Worm (Caenorhabditis elegans): Measurements from ENCODE around the gene dpf-4.
A peak's percentile ranks its signal among the peaks of the same experiment; 100 is the strongest.

dpf-4 gene

ce11 chrIII:5839147-5839546 lies 20.0 kb upstream of the dpf-4 start:
- TF ChIP-seq nhr-76 (tag; optimal IDR thresholded peaks at IDR 0.05): no peak
- TF ChIP-seq ceh-8 (GFP tag; optimal IDR thresholded peaks at IDR 0.05): no peak
- no peak for TF ChIP-seq nhr-84 (tag; optimal IDR thresholded peaks at IDR 0.05)
- TF ChIP-seq lin-15B (tag; optimal IDR thresholded peaks at IDR 0.05): no peak
- TF ChIP-seq efl-1 (optimal IDR thresholded peaks at IDR 0.05): no peak
- TF ChIP-seq efl-1 (GFP tag; optimal IDR thresholded peaks at IDR 0.05 in 1 of 2): no peak
- no peak for TF ChIP-seq ceh-82 (tag; optimal IDR thresholded peaks at IDR 0.05)
- TF ChIP-seq aly-2 (tag; optimal IDR thresholded peaks at IDR 0.05): no peak
- TF ChIP-seq swsn-7 (tag; optimal IDR thresholded peaks at IDR 0.05): no peak
- no peak for TF ChIP-seq fos-1 (tag; optimal IDR thresholded peaks at IDR 0.05)
- no peak for TF ChIP-seq C04F5.9 (tag; optimal IDR thresholded peaks at IDR 0.05)
- TF ChIP-seq alr-1 (tag; optimal IDR thresholded peaks at IDR 0.05; ENCODE audit: borderline replicate concordance): no peak
- TF ChIP-seq unc-86 (tag; optimal IDR thresholded peaks at IDR 0.05): no peak
- no peak for TF ChIP-seq unc-98 (GFP tag; IDR thresholded peaks at IDR 0.05)
- peak; percentile 35 for TF ChIP-seq nhr-20 (tag; optimal IDR thresholded peaks at IDR 0.05)
- no peak for TF ChIP-seq grh-1 (GFP tag; IDR thresholded peaks at IDR 0.05)
- no peak for TF ChIP-seq sptf-1 (tag; optimal IDR thresholded peaks at IDR 0.05)
- no peak for TF ChIP-seq nhr-237 (tag; optimal IDR thresholded peaks at IDR 0.05)
- no peak for TF ChIP-seq sox-4 (tag; optimal IDR thresholded peaks at IDR 0.05)
- TF ChIP-seq elt-2 (tag; optimal IDR thresholded peaks at IDR 0.05): peak; percentile 75
- TF ChIP-seq fkh-4 (tag; optimal IDR thresholded peaks at IDR 0.05; ENCODE audit: borderline replicate concordance): no peak
- no peak for TF ChIP-seq nhr-77 (tag; optimal IDR thresholded peaks at IDR 0.05)
- TF ChIP-seq Y116A8C.19 (tag; optimal IDR thresholded peaks at IDR 0.05; ENCODE audit: borderline replicate concordance): no peak
- TF ChIP-seq tlp-1 (tag; optimal IDR thresholded peaks at IDR 0.05): no peak
- no peak for TF ChIP-seq sup-37 (GFP tag; optimal IDR thresholded peaks at IDR 0.05)
- peak; percentile 53 for TF ChIP-seq nhr-90 (tag; optimal IDR thresholded peaks at IDR 0.05; ENCODE audit: poor library complexity)
- no peak for TF ChIP-seq ztf-4 (tag; optimal IDR thresholded peaks at IDR 0.05)
- no peak for TF ChIP-seq ceh-63 (GFP tag; optimal IDR thresholded peaks at IDR 0.05)
- TF ChIP-seq lsy-2 (tag; optimal IDR thresholded peaks at IDR 0.05): peak; percentile 21 to 49
- no peak for TF ChIP-seq unc-62 (GFP tag; optimal IDR thresholded peaks at IDR 0.05)
- no peak for TF ChIP-seq aha-1 (tag; optimal IDR thresholded peaks at IDR 0.05)
- no peak for TF ChIP-seq ceh-90 (tag; optimal IDR thresholded peaks at IDR 0.05)
- TF ChIP-seq pag-3 (tag; optimal IDR thresholded peaks at IDR 0.05; ENCODE audit: borderline replicate concordance, insufficient read depth): no peak
- TF ChIP-seq lin-39 (tag; optimal IDR thresholded peaks at IDR 0.05): no peak
- no peak for TF ChIP-seq xbp-1 (tag; optimal IDR thresholded peaks at IDR 0.05)
- peak in 1 of 2 experiments; percentile 41 for TF ChIP-seq lin-35 (GFP tag; optimal IDR thresholded peaks at IDR 0.05)
- TF ChIP-seq lin-13 (GFP tag; optimal IDR thresholded peaks at IDR 0.05): no peak
- no peak for TF ChIP-seq ces-1 (GFP tag; optimal IDR thresholded peaks at IDR 0.05)
- TF ChIP-seq hlh-4 (tag; optimal IDR thresholded peaks at IDR 0.05): no peak
- no peak for TF ChIP-seq hlh-17 (GFP tag; optimal IDR thresholded peaks at IDR 0.05; ENCODE audit: borderline replicate concordance)
- TF ChIP-seq nhr-47 (tag; optimal IDR thresholded peaks at IDR 0.05): no peak
- TF ChIP-seq lir-3 (tag; optimal IDR thresholded peaks at IDR 0.05; ENCODE audit: poor library complexity): no peak
- TF ChIP-seq fkh-10 (GFP tag; optimal IDR thresholded peaks at IDR 0.05): no peak
- TF ChIP-seq rnt-1 (tag; optimal IDR thresholded peaks at IDR 0.05): no peak
- no peak for TF ChIP-seq pqm-1 (tag; optimal IDR thresholded peaks at IDR 0.05)
- TF ChIP-seq nhr-28 (tag; optimal IDR thresholded peaks at IDR 0.05): no peak
- TF ChIP-seq ceh-88 (GFP tag; IDR thresholded peaks at IDR 0.05): no peak
- TF ChIP-seq snu-23 (GFP tag; optimal IDR thresholded peaks at IDR 0.05): peak; percentile 9
- peak; percentile 21 for TF ChIP-seq tbx-2 (tag; optimal IDR thresholded peaks at IDR 0.05)
- TF ChIP-seq hpl-2 (GFP tag; optimal IDR thresholded peaks at IDR 0.05): peak; percentile 24
- no peak for TF ChIP-seq mef-2 (tag; optimal IDR thresholded peaks at IDR 0.05)
- no peak for TF ChIP-seq egl-13 (tag; optimal IDR thresholded peaks at IDR 0.05)
- TF ChIP-seq nhr-71 (tag; optimal IDR thresholded peaks at IDR 0.05): peak; percentile 59
- TF ChIP-seq ets-5 (GFP tag; IDR thresholded peaks at IDR 0.05): no peak

Data from whole organism, L1 larva.